Worm (Caenorhabditis elegans) whole organism, L2 larva: ENCODE data around the gene R12B2.6.

Experiments used
- ama-1 ChIP-seq: fragments of 150-350 bp; optimal IDR thresholded peaks from 2 replicates; lab custom pipeline; 2018; ENCODE audit warnings: inconsistent platforms
- blmp-1 ChIP-seq: sonication (generic microtip); optimal IDR thresholded peaks from 2 replicates; lab custom pipeline; 2017; ENCODE audit warnings: missing genetic modification characterization, mild to moderate bottlenecking, missing compliant biosample characterization, antibody characterized with exemption, moderate library complexity; ENCODE audit not compliant: insufficient read depth
- ceh-82 ChIP-seq: fragments of 150-350 bp; optimal IDR thresholded peaks from 2 replicates; lab custom pipeline; 2014; ENCODE audit warnings: missing biosample characterization, missing genetic modification characterization
- egl-27 ChIP-seq: sonication (generic microtip); optimal IDR thresholded peaks from 3 replicates; lab custom pipeline; 2017; ENCODE audit warnings: missing biosample characterization, missing genetic modification reagents, missing genetic modification characterization
- elt-3 ChIP-seq: sonication (generic microtip); optimal IDR thresholded peaks from 2 replicates; lab custom pipeline; 2017; ENCODE audit warnings: missing biosample characterization, missing genetic modification characterization
- fos-1 ChIP-seq: fragments of 150-350 bp; optimal IDR thresholded peaks from 2 replicates; lab custom pipeline; 2014; ENCODE audit warnings: missing biosample characterization, missing genetic modification characterization
- nhr-10 ChIP-seq: sonication (generic microtip); optimal IDR thresholded peaks from 2 replicates; lab custom pipeline; 2017; ENCODE audit warnings: missing biosample characterization, missing genetic modification characterization
- nhr-11 ChIP-seq: fragments of 150-350 bp; optimal IDR thresholded peaks from 2 replicates; lab custom pipeline; 2014; ENCODE audit warnings: missing biosample characterization, missing genetic modification characterization
- nhr-12 ChIP-seq: fragments of 150-350 bp; optimal IDR thresholded peaks from 2 replicates; lab custom pipeline; 2014; ENCODE audit warnings: missing biosample characterization, missing genetic modification characterization
- nhr-25 ChIP-seq: fragments of 150-350 bp; sonication (generic microtip); optimal IDR thresholded peaks from 3 replicates; lab custom pipeline; 2014; ENCODE audit warnings: missing biosample characterization, missing genetic modification characterization
- unc-62 ChIP-seq: fragments of 150-350 bp; optimal IDR thresholded peaks from 2 replicates; lab custom pipeline; 2014; ENCODE audit warnings: missing biosample characterization, missing genetic modification reagents, missing genetic modification characterization
- ztf-1 ChIP-seq: fragments of 200-800 bp; sonication (Bioruptor generic); conservative IDR thresholded peaks from 2 replicates; pipeline ENCODE4 v1.3.6; 2022; ENCODE audit warnings: missing genetic modification characterization, missing compliant biosample characterization
- ztf-11 ChIP-seq: sonication (generic microtip); optimal IDR thresholded peaks from 2 replicates; lab custom pipeline; 2017; ENCODE audit warnings: missing biosample characterization, missing genetic modification characterization

ce11 chrIII:5822816-5823215, 11.1 kb downstream of the R12B2.6 start:
- TF ChIP-seq nhr-11 (tag; lab: Kevin White, UChicago) (no peak), ama-1 (no peak), ztf-1 (no peak), ztf-11 (tag; lab: Kevin White, UChicago) (no peak), fos-1 (tag; lab: Kevin White, UChicago) (no peak), nhr-10 (no peak), nhr-25 (tag; lab: Kevin White, UChicago) (no peak), egl-27 (tag; lab: Kevin White, UChicago) (no peak), ceh-82 (tag; lab: Kevin White, UChicago) (no peak), unc-62 (GFP tag; lab: Kevin White, UChicago) (no peak), elt-3 (no peak), blmp-1 (tag; lab: Kevin White, UChicago) (no peak), nhr-12 (tag; lab: Kevin White, UChicago) (no peak)
